Fruit fly (Drosophila melanogaster) whole organism, pupa: ENCODE data around the gene Ugalt.
A peak's percentile ranks its signal among the peaks of the same experiment; 100 is the strongest.

Experiments used
- CG10348 ChIP-seq: fragments of 200-800 bp; sonication (Bioruptor generic); IDR thresholded peaks from 2 replicates; pipeline ENCODE4 v1.3.6; 2022; ENCODE audit warnings: missing biosample characterization, missing genetic modification characterization
- CG12605 ChIP-seq: fragments of 200-800 bp; sonication (Bioruptor generic); IDR thresholded peaks from 2 replicates; pipeline ENCODE4 v1.3.6; 2022; ENCODE audit warnings: missing biosample characterization, missing genetic modification characterization
- CG13204 ChIP-seq: fragments of 200-800 bp; sonication (Bioruptor generic); optimal IDR thresholded peaks from 2 replicates; lab custom pipeline; 2018; ENCODE audit warnings: missing biosample characterization, mild to moderate bottlenecking, missing genetic modification characterization, moderate library complexity
- CG14655 ChIP-seq: fragments of 200-800 bp; sonication (Bioruptor generic); optimal IDR thresholded peaks from 3 replicates; lab custom pipeline; 2017; ENCODE audit warnings: mild to moderate bottlenecking, missing biosample characterization, missing genetic modification reagents, missing genetic modification characterization
- CG15710 ChIP-seq: fragments of 200-800 bp; sonication (Bioruptor generic); optimal IDR thresholded peaks from 2 replicates; lab custom pipeline; 2018; ENCODE audit warnings: missing biosample characterization, mild to moderate bottlenecking, missing genetic modification characterization, moderate library complexity
- CG17806 ChIP-seq: fragments of 200-800 bp; sonication (Bioruptor generic); optimal IDR thresholded peaks from 2 replicates; lab custom pipeline; 2018; ENCODE audit warnings: missing biosample characterization, mild to moderate bottlenecking, missing genetic modification characterization, moderate library complexity
- CG32121 ChIP-seq: fragments of 200-800 bp; sonication (Bioruptor generic); IDR thresholded peaks from 2 replicates; pipeline ENCODE4 v1.3.6; 2022; ENCODE audit warnings: missing biosample characterization, missing genetic modification characterization
- CG34367 ChIP-seq: fragments of 200-800 bp; sonication (Bioruptor generic); optimal IDR thresholded peaks from 2 replicates; lab custom pipeline; 2018; ENCODE audit warnings: missing biosample characterization, mild to moderate bottlenecking, missing genetic modification characterization
- CG4496 ChIP-seq: fragments of 200-800 bp; sonication (Bioruptor generic); IDR thresholded peaks from 3 replicates; pipeline ENCODE4 v1.3.6; 2022; ENCODE audit warnings: missing biosample characterization, missing genetic modification characterization
- CG8159 ChIP-seq: fragments of 200-800 bp; sonication (Bioruptor generic); optimal IDR thresholded peaks from 3 replicates; lab custom pipeline; 2018; ENCODE audit warnings: missing biosample characterization, mild to moderate bottlenecking, missing genetic modification characterization, moderate library complexity
- CG8301 ChIP-seq: fragments of 200-800 bp; sonication (Bioruptor generic); optimal IDR thresholded peaks from 2 replicates; lab custom pipeline; 2018; ENCODE audit warnings: missing biosample characterization, mild to moderate bottlenecking, missing genetic modification characterization
- CG9948 ChIP-seq: fragments of 200-800 bp; sonication (Bioruptor generic); optimal IDR thresholded peaks from 2 replicates; lab custom pipeline; 2018; ENCODE audit warnings: missing biosample characterization, mild to moderate bottlenecking, missing genetic modification characterization, moderate library complexity
- D1 ChIP-seq: fragments of 200-800 bp; sonication (Bioruptor generic); optimal IDR thresholded peaks from 2 replicates; lab custom pipeline; 2018; ENCODE audit warnings: missing biosample characterization, mild to moderate bottlenecking, missing genetic modification characterization, moderate library complexity
- EcR ChIP-seq: fragments of 200-800 bp; sonication (Bioruptor generic); optimal IDR thresholded peaks from 3 replicates; lab custom pipeline; 2019; ENCODE audit warnings: missing biosample characterization, missing genetic modification characterization, mild to moderate bottlenecking, moderate library complexity, missing genetic modification reagents
- Ets98B ChIP-seq: fragments of 200-800 bp; sonication (Bioruptor generic); IDR thresholded peaks from 2 replicates; pipeline ENCODE4 v1.3.6; 2022; ENCODE audit warnings: missing biosample characterization, missing genetic modification characterization
- Pif1A ChIP-seq: fragments of 200-800 bp; sonication (Bioruptor generic); optimal IDR thresholded peaks from 3 replicates; lab custom pipeline; 2016; ENCODE audit warnings: missing biosample characterization, missing genetic modification characterization
- Pif1B ChIP-seq: fragments of 200-800 bp; sonication (Bioruptor generic); optimal IDR thresholded peaks from 3 replicates; lab custom pipeline; 2016; ENCODE audit warnings: missing biosample characterization, missing genetic modification characterization
- Snoo ChIP-seq: fragments of 200-800 bp; sonication (Bioruptor generic); optimal IDR thresholded peaks from 3 replicates; lab custom pipeline; 2017; ENCODE audit warnings: missing biosample characterization, mild to moderate bottlenecking, missing genetic modification characterization, inconsistent platforms
- fd96Ca ChIP-seq: fragments of 200-800 bp; sonication (Bioruptor generic); IDR thresholded peaks from 3 replicates; pipeline ENCODE4 v1.3.6; 2022; ENCODE audit warnings: missing biosample characterization, missing genetic modification characterization
- gl ChIP-seq: fragments of 200-800 bp; sonication (Bioruptor generic); optimal IDR thresholded peaks from 2 replicates; lab custom pipeline; 2018; ENCODE audit warnings: missing biosample characterization, mild to moderate bottlenecking, missing genetic modification characterization
- rn ChIP-seq: fragments of 200-800 bp; sonication (Bioruptor generic); IDR thresholded peaks from 2 replicates; pipeline ENCODE4 v1.3.6; 2022; ENCODE audit warnings: missing biosample characterization, missing genetic modification characterization

Ugalt gene

dm6 chrX:2742067-2742466 is 38.4 kb upstream of the Ugalt start:
- TF ChIP-seq CG8159 (tag; lab: Kevin White, UChicago) (peak; percentile 12), CG13204 (no peak), rn (GFP tag; lab: Robert Waterston, UW) (no peak), CG10348 (GFP tag; lab: Robert Waterston, UW) (no peak), gl (peak; percentile 65), CG14655 (no peak), Pif1B (GFP tag; lab: Kevin White, UChicago) (peak; percentile 55), CG17806 (tag; lab: Kevin White, UChicago) (no peak), CG12605 (GFP tag; lab: Robert Waterston, UW) (peak; percentile 85), D1 (tag; lab: Kevin White, UChicago) (no peak), CG4496 (GFP tag; lab: Robert Waterston, UW) (peak; percentile 59; the same call in 2 of the 3 replicates), CG9948 (peak; percentile 8), Ets98B (peak; percentile 62; the same call in 1 of the 2 replicates), Snoo (no peak), CG8301 (tag; lab: Kevin White, UChicago) (peak; percentile 3), CG32121 (peak; percentile 45; the same call in 1 of the 2 replicates), CG15710 (peak; percentile 41), EcR (GFP tag; lab: Kevin White, UChicago) (no peak), Pif1A (GFP tag; lab: Kevin White, UChicago) (peak; percentile 50), CG34367 (tag; lab: Kevin White, UChicago) (peak; percentile 30), fd96Ca (GFP tag; lab: Robert Waterston, UW) (no peak)

DNA sequence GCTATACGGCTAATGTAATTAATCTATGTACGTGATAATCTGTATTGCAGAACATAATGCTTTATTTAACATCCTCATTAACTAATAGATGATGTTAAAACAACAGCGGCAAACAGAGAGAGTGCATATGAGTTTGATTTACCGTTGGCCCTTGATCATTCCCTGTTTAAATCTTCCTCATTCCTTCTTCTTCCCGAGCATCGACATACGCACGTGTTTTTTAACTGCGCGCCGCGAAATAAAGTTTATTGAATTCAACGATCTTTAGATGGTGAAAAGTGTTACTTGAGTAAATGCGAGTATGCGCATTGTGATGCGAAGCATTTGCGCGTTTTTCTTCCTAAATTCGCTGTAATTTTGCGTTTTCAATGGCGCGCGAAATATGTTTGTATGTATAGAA is 36.4 kb upstream of the Ugalt start, which contains the start of gene kirre:
kirre (plus strand) TSS at position 301 of the 400 bp plus-strand sequence.
- TF ChIP-seq CG10348 (GFP tag; lab: Robert Waterston, UW), result no peak
- TF ChIP-seq CG4496 (GFP tag; lab: Robert Waterston, UW), result no peak
- no peak for TF ChIP-seq fd96Ca (GFP tag; lab: Robert Waterston, UW)
- TF ChIP-seq Ets98B, result no peak
- TF ChIP-seq CG12605 (GFP tag; lab: Robert Waterston, UW), result no peak
- no peak for TF ChIP-seq CG8159 (tag; lab: Kevin White, UChicago)
- TF ChIP-seq CG13204, result no peak
- no peak for TF ChIP-seq EcR (GFP tag; lab: Kevin White, UChicago)
- TF ChIP-seq D1 (tag; lab: Kevin White, UChicago), result no peak
- TF ChIP-seq Snoo, result no peak
- no peak for TF ChIP-seq Pif1B (GFP tag; lab: Kevin White, UChicago)
- no peak for TF ChIP-seq CG9948
- TF ChIP-seq rn (GFP tag; lab: Robert Waterston, UW), result no peak
- TF ChIP-seq gl, result no peak
- TF ChIP-seq CG15710, result no peak
- TF ChIP-seq CG32121, result no peak
- no peak for TF ChIP-seq CG8301 (tag; lab: Kevin White, UChicago)

- TF ChIP-seq CG8301 (tag; lab: Kevin White, UChicago) (no peak), CG12605 (GFP tag; lab: Robert Waterston, UW) (no peak), Ets98B (no peak), CG4496 (GFP tag; lab: Robert Waterston, UW) (0 out of 3 replicates have a peak, but pooled peaks have one; percentile 24), CG13204 (no peak), CG9948 (no peak), rn (GFP tag; lab: Robert Waterston, UW) (no peak), Snoo (no peak)
These were observed 35.0 kb upstream of the Ugalt start, which contains the start of gene crm for dm6 chrX:2738663-2739062. Gene crm (minus strand): TSS chrX:2738773.

DNA sequence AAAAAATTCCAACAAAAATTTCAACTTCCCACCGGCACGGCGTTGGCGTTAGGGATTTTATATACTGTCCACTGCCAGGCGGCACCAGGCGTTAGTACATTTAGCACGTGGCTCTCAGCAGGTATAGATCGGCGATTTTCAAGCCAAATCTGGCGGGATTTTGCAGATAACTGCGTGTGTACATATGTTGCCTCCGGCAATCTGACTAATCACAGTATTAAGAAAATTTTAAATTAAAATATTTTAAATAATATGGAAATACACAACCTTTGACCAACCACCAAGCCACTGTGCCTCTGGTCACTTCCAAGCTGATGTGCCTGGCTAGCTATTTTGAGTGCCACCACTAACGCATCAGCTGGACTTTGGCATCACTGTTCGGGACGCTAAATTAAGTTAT is 28.5 kb upstream of the Ugalt start, which contains the start of the genes ttm50 and CG2712:
ttm50 (minus strand) TSS at position 64 of the 400 bp plus-strand sequence.
CG2712 (plus strand) TSS at position 343 of the 400 bp plus-strand sequence.
- TF ChIP-seq CG8301 (tag; lab: Kevin White, UChicago), result no peak
- TF ChIP-seq CG8159 (tag; lab: Kevin White, UChicago), result peak; percentile 61
- no peak for TF ChIP-seq gl
- TF ChIP-seq Pif1A (GFP tag; lab: Kevin White, UChicago), result no peak
- no peak for TF ChIP-seq CG10348 (GFP tag; lab: Robert Waterston, UW)
- no peak for TF ChIP-seq Pif1B (GFP tag; lab: Kevin White, UChicago)
- TF ChIP-seq CG32121, result no peak; the same call in 1 of the 2 replicates
- TF ChIP-seq Snoo, result no peak
- peak; percentile 59 for TF ChIP-seq CG15710
- peak; percentile 52; the same call in 1 of the 3 replicates for TF ChIP-seq fd96Ca (GFP tag; lab: Robert Waterston, UW)
- TF ChIP-seq Ets98B, result no peak
- TF ChIP-seq CG13204, result no peak
- TF ChIP-seq D1 (tag; lab: Kevin White, UChicago), result no peak
- peak; percentile 16 for TF ChIP-seq CG9948
- TF ChIP-seq CG12605 (GFP tag; lab: Robert Waterston, UW), result no peak
- peak; percentile 61; the same call in 2 of the 3 replicates for TF ChIP-seq CG4496 (GFP tag; lab: Robert Waterston, UW)
- peak; percentile 40 for TF ChIP-seq CG34367 (tag; lab: Kevin White, UChicago)
- TF ChIP-seq CG17806 (tag; lab: Kevin White, UChicago), result peak; percentile 19
- no peak for TF ChIP-seq CG14655
- no peak for TF ChIP-seq rn (GFP tag; lab: Robert Waterston, UW)
- TF ChIP-seq EcR (GFP tag; lab: Kevin White, UChicago), result no peak
- TF ChIP-seq, all 21 proteins: peak for 7

- TF ChIP-seq CG10348 (GFP tag; lab: Robert Waterston, UW) (no peak), D1 (tag; lab: Kevin White, UChicago) (no peak), Snoo (no peak), CG17806 (tag; lab: Kevin White, UChicago) (no peak), fd96Ca (GFP tag; lab: Robert Waterston, UW) (no peak), CG13204 (no peak), CG15710 (no peak)
These were observed 23.9 kb upstream of the Ugalt start, which contains the start of gene dwg for dm6 chrX:2727506-2727905. Gene dwg (plus strand): TSS chrX:2727698.

- TF ChIP-seq Snoo, result no peak
- TF ChIP-seq EcR (GFP tag; lab: Kevin White, UChicago), result no peak
- TF ChIP-seq Pif1B (GFP tag; lab: Kevin White, UChicago), result no peak
These were observed 22.8 kb upstream of the Ugalt start, which contains the start of gene vilya for dm6 chrX:2726420-2726819. Gene vilya (plus strand): TSS chrX:2726678.
